Worm (Caenorhabditis elegans): ENCODE results near the gene clec-166.

DNA sequence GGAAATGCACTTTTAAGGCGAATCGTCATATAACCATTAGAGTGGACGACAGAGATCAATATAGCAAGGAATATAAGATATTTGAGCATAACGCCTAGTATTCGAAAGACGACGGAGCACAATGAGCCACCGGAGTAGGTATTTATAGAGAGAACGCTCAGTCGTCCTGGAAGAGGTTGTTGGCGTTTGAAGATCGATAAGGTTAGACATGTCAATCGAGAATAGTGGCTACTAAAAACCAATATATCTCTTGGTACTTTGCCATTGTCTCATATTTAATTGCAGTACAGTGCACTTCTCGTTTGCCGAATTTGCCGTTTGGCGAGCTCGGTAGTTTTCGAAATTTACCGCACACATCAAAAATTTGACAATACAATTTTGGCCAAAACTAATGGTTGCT, 43.2 kb downstream of the clec-166 start, which contains the start of gene dsl-1:
- TF ChIP-seq snpc-4 (tag; optimal IDR thresholded peaks at IDR 0.05), result no peak
- no peak for TF ChIP-seq mep-1 (tag; optimal IDR thresholded peaks at IDR 0.05)
- no peak for TF ChIP-seq dpl-1 (GFP tag; optimal IDR thresholded peaks at IDR 0.05)
- TF ChIP-seq skn-1 (tag; optimal IDR thresholded peaks at IDR 0.05), result no peak
- TF ChIP-seq nhr-77 (tag; optimal IDR thresholded peaks at IDR 0.05), result no peak
- TF ChIP-seq ama-1 (optimal IDR thresholded peaks at IDR 0.05), result no peak
- no peak for TF ChIP-seq ceh-8 (GFP tag; optimal IDR thresholded peaks at IDR 0.05)
- no peak for TF ChIP-seq snu-23 (GFP tag; optimal IDR thresholded peaks at IDR 0.05)
- TF ChIP-seq unc-130 (tag; optimal IDR thresholded peaks at IDR 0.05), result no peak
- no peak for TF ChIP-seq unc-62 (GFP tag; optimal IDR thresholded peaks at IDR 0.05)
- no peak for TF ChIP-seq nhr-237 (tag; optimal IDR thresholded peaks at IDR 0.05)
- no peak for TF ChIP-seq Y116A8C.19 (tag; optimal IDR thresholded peaks at IDR 0.05; ENCODE audit: borderline replicate concordance)
